Worm (Caenorhabditis elegans) whole organism, L1 larva: Measurements from ENCODE around the gene C05E4.7.
A peak's percentile ranks its signal among the peaks of the same experiment; 100 is the strongest.

Experiments
- C04F5.9 ChIP-seq: sonication (generic microtip); optimal IDR thresholded peaks from 2 replicates; lab custom pipeline; 2016; ENCODE audit warnings: missing genetic modification characterization, missing compliant biosample characterization
- blmp-1 ChIP-seq: fragments of 150-350 bp; optimal IDR thresholded peaks from 2 replicates; lab custom pipeline; 2014; ENCODE audit warnings: missing biosample characterization, missing genetic modification characterization
- dsc-1 ChIP-seq: sonication (generic microtip); optimal IDR thresholded peaks from 2 replicates; lab custom pipeline; 2016; ENCODE audit warnings: mild to moderate bottlenecking, missing genetic modification characterization, missing compliant biosample characterization
- efl-1 ChIP-seq, 4 experiments: fragments of 150-350 bp; optimal IDR thresholded peaks in 3 of 4; peaks in 1 of 4; 1 replicate in 1 of 4; 2 replicates in 3 of 4; lab custom pipeline; 2014; ENCODE audit warnings: missing biosample characterization in 2 of 4, missing genetic modification characterization in 2 of 4, missing genetic modification reagents in 2 of 4
- fkh-8 ChIP-seq: sonication (generic microtip); optimal IDR thresholded peaks from 2 replicates; lab custom pipeline; 2016; ENCODE audit warnings: mild to moderate bottlenecking, missing genetic modification characterization, missing compliant biosample characterization
- grh-1 ChIP-seq: fragments of 200-800 bp; sonication (Bioruptor generic); IDR thresholded peaks from 2 replicates; pipeline ENCODE4 v1.3.6; 2022; ENCODE audit warnings: missing genetic modification reagents, missing genetic modification characterization, missing compliant biosample characterization
- irx-1 ChIP-seq: sonication (generic microtip); optimal IDR thresholded peaks from 2 replicates; lab custom pipeline; 2016; ENCODE audit warnings: missing genetic modification characterization, missing compliant biosample characterization
- lin-39 ChIP-seq: fragments of 150-350 bp; optimal IDR thresholded peaks from 2 replicates; lab custom pipeline; 2014; ENCODE audit warnings: missing biosample characterization, missing genetic modification reagents, missing genetic modification characterization
- mep-1 ChIP-seq: fragments of 150-350 bp; optimal IDR thresholded peaks from 2 replicates; lab custom pipeline; 2014; ENCODE audit warnings: missing biosample characterization, missing genetic modification characterization
- nhr-84 ChIP-seq: sonication (generic microtip); optimal IDR thresholded peaks from 2 replicates; lab custom pipeline; 2017; ENCODE audit warnings: missing biosample characterization, missing genetic modification characterization
- pag-3 ChIP-seq: sonication (generic microtip); optimal IDR thresholded peaks from 2 replicates; lab custom pipeline; 2017; ENCODE audit warnings: missing genetic modification characterization, mild to moderate bottlenecking, missing compliant biosample characterization, antibody characterized with exemption, borderline replicate concordance; ENCODE audit not compliant: insufficient read depth
- swsn-7 ChIP-seq: sonication (generic microtip); optimal IDR thresholded peaks from 2 replicates; lab custom pipeline; 2016; ENCODE audit warnings: missing genetic modification characterization, missing compliant biosample characterization
- zag-1 ChIP-seq: fragments of 150-350 bp; optimal IDR thresholded peaks from 2 replicates; lab custom pipeline; 2014; ENCODE audit warnings: missing biosample characterization, missing genetic modification characterization

C05E4.7 gene

DNA sequence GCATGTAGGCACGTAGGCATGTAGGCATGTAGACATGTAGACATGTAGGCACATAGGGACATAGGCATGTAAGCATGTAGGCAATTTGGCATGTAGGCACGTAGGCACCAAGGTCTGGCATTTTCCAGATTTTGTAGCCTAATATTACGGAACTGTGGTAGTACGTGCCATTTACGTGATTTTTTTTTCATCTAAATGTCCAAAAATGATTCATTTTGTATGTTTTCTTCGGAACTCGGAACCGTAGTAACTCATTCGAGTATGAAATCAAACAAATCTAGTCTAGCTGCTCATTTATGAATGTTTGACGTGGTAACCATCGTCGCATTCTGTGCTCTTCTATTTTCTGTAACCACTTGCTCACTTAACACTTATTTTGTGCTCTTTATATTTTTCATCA is 36.4 kb downstream of the C05E4.7 start, which contains the start of gene srbc-59:
Gene srbc-59 (plus strand): TSS at position 301 of the 400 bp plus-strand sequence.
- TF ChIP-seq C04F5.9, result no peak
- TF ChIP-seq lin-39, result no peak
- no peak for TF ChIP-seq nhr-84 (tag; lab: Kevin White, UChicago)
- no peak for TF ChIP-seq mep-1 (tag; lab: Kevin White, UChicago)
- TF ChIP-seq efl-1 (optimal IDR thresholded peaks at IDR 0.05; lab: Kevin White, UChicago), result no peak
- no peak for TF ChIP-seq efl-1 (GFP tag; optimal IDR thresholded peaks at IDR 0.05 in 1 of 2; lab: Kevin White, UChicago)
- TF ChIP-seq pag-3 (tag; lab: Kevin White, UChicago), result no peak
- TF ChIP-seq zag-1 (tag; lab: Kevin White, UChicago), result no peak
- TF ChIP-seq blmp-1 (tag; lab: Kevin White, UChicago), result no peak
- TF ChIP-seq swsn-7 (tag; lab: Kevin White, UChicago), result no peak

DNA sequence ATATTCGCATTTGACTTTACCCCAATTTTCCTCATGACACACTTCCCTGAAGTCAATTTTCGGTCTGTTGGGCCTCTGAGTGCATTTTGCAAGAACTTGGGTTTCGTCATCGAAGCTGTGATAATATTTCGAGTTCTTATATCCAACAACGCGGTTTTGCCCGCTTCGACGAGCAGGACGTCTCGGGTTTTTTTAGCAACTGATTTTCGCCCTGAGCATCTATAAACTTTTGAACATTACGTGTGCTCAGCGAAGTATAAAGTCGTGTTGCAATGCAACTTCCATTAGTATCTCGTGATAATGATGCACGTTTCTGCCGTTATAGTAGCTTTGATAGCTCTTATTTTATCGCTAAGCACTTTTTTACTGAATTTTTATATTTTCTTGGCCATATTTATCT is 38.1 kb downstream of the C05E4.7 start, which contains the start of gene srbc-60:
Gene srbc-60 (plus strand): TSS at position 301 of the 400 bp plus-strand sequence.
- no peak for TF ChIP-seq grh-1 (GFP tag; lab: Robert Waterston, UW)
- TF ChIP-seq fkh-8 (tag; lab: Kevin White, UChicago), result peak; percentile 18

DNA sequence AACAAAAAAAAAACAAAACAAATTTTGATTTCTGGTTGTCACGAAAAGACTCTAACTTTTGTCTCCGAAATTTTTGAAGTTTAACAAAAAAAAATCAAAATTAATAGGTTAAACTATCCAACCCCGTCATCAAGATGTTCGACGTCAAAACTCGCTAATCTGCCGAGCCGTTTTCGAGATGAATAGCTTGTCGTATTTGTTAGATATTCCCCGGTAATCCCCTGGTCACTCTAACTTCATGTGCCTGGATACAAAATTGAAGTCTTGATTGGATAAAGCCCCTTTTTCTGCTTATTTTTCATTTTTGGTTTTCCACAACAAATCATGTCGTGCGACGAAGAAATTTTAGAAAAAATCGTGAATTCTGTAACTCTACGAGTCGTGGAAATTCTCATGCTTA is 40.5 kb downstream of the C05E4.7 start, which contains the start of gene srab-16:
Gene srab-16 (plus strand): TSS at position 301 of the 400 bp plus-strand sequence.
- TF ChIP-seq dsc-1 (tag; lab: Kevin White, UChicago) (peak; percentile 40), irx-1 (tag; lab: Kevin White, UChicago) (no peak)
